Worm (Caenorhabditis elegans) whole organism, midembryonic: ENCODE data around the gene col-142.

Experiments used
- cog-1 ChIP-seq: sonication (generic microtip); optimal IDR thresholded peaks from 2 replicates; lab custom pipeline; 2016; ENCODE audit warnings: missing genetic modification characterization, missing compliant biosample characterization
- flt-1 ChIP-seq: fragments of 200-800 bp; sonication (Bioruptor generic); IDR thresholded peaks from 2 replicates; pipeline ENCODE4 v1.3.6; 2022; ENCODE audit warnings: missing genetic modification characterization, missing compliant biosample characterization
- klf-2 ChIP-seq: fragments of 200-800 bp; sonication (Bioruptor generic); conservative IDR thresholded peaks from 2 replicates; pipeline ENCODE4 v1.3.6; 2022; ENCODE audit warnings: missing genetic modification reagents, missing genetic modification characterization, missing compliant biosample characterization
- med-1 ChIP-seq: sonication (generic microtip); optimal IDR thresholded peaks from 2 replicates; lab custom pipeline; 2017; ENCODE audit warnings: missing genetic modification characterization, mild to moderate bottlenecking, missing compliant biosample characterization, antibody characterized with exemption, missing genetic modification reagents; ENCODE audit not compliant: insufficient read depth
- ref-1 ChIP-seq: fragments of 200-800 bp; sonication (Bioruptor generic); conservative IDR thresholded peaks from 2 replicates; pipeline ENCODE4 v1.3.6; 2022; ENCODE audit warnings: missing genetic modification reagents, missing genetic modification characterization, missing compliant biosample characterization
- tab-1 ChIP-seq: fragments of 200-800 bp; sonication (Bioruptor generic); IDR thresholded peaks from 2 replicates; pipeline ENCODE4 v1.3.6; 2022; ENCODE audit warnings: missing genetic modification characterization, missing compliant biosample characterization
- ztf-23 ChIP-seq: fragments of 200-800 bp; sonication (Bioruptor generic); IDR thresholded peaks from 2 replicates; pipeline ENCODE4 v1.3.6; 2022; ENCODE audit warnings: missing genetic modification reagents, missing genetic modification characterization, missing compliant biosample characterization

ce11 chrV:6831539-6831938 is 562 bp downstream of the col-142 start:
- TF ChIP-seq tab-1 (GFP tag; lab: Robert Waterston, UW) (no peak), flt-1 (GFP tag; lab: Robert Waterston, UW) (no peak), cog-1 (no peak), klf-2 (GFP tag; lab: Robert Waterston, UW) (no peak), med-1 (GFP tag; lab: Kevin White, UChicago) (no peak), ztf-23 (GFP tag; lab: Robert Waterston, UW) (no peak), ref-1 (no peak)
